Fruit fly (Drosophila melanogaster): ENCODE measurements around the gene CG14314.

dm6 chr3R:18168398-18168797, 47.5 kb upstream of the CG14314 start:
- TF ChIP-seq h (optimal IDR thresholded peaks at IDR 0.05): no peak
- no peak for TF ChIP-seq Bdp1 (GFP tag; optimal IDR thresholded peaks at IDR 0.05)
- no peak for TF ChIP-seq CG14050 (GFP tag; IDR thresholded peaks at IDR 0.05)
- no peak for TF ChIP-seq CG10431 (GFP tag; optimal IDR thresholded peaks at IDR 0.05)
- TF ChIP-seq row (GFP tag; IDR thresholded peaks at IDR 0.05): peak; percentile 63
- TF ChIP-seq lmd (GFP tag; IDR thresholded peaks at IDR 0.05): peak; percentile 16; the same call in 1 of the 2 replicates
- TF ChIP-seq ac (GFP tag; optimal IDR thresholded peaks at IDR 0.05): no peak
- no peak for TF ChIP-seq CG4424 (GFP tag; optimal IDR thresholded peaks at IDR 0.05)
- no peak for TF ChIP-seq Elba2 (GFP tag; optimal IDR thresholded peaks at IDR 0.05)
- TF ChIP-seq grau (tag; optimal IDR thresholded peaks at IDR 0.05): no peak

All from whole organism, embryonic.